ENCODE assay signal across 4 worm cellular contexts in the genomic region with DNA sequence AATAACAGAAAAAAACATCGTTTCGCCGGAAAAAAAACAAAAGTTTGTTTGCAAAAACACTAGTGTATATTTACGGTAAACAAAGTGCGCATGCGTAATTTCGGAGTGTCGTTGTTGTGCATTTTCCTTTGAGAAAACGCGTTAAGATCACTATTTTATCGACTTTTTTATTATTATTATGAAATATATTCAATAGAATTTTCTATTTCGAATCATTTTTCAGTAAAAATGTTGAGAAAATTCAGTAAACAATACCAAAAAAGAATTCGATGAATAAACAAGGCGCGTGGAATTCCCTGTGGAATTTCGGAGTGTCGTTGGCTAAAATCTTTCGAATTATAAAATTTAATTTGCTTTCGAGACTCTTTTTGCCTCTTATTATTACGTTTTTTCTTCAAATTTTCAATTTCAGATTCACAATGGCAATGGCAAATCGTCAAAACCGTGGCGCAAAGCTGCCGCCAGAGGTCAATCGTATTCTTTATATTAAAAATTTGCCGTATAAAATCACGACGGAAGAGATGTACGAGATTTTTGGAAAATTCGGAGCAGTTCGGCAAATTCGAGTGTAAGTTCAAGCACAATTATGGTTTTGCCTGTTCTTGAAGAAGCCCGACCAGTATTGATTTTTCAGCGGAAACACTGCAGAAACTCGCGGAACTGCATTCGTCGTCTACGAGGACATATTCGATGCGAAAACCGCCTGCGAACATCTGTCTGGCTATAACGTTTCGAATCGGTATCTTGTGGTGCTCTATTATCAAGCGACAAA.
TF ChIP-seq lines count a peak whose summit lies in the region.

A gene (minus strand): TSS at position 36 of the 772 bp plus-strand sequence.
A gene (plus strand): TSS at position 413 of the 772 bp plus-strand sequence.

TF ChIP-seq in whole organism, L2 larva, 48 proteins besides CTCF, POLR2A, EP300 and RAD21 (continues in another document):
- no peak for TF ChIP-seq ztf-11 (tag; optimal IDR thresholded peaks at IDR 0.05; lab: Kevin White, UChicago)
- no peak for TF ChIP-seq nhr-10 (tag; optimal IDR thresholded peaks at IDR 0.05; lab: Kevin White, UChicago)
- no peak for TF ChIP-seq ceh-16 (tag; optimal IDR thresholded peaks at IDR 0.05; lab: Kevin White, UChicago)
- TF ChIP-seq nhr-23 (tag; optimal IDR thresholded peaks at IDR 0.05; lab: Kevin White, UChicago), result no peak
- no peak for TF ChIP-seq fos-1 (tag; optimal IDR thresholded peaks at IDR 0.05; lab: Kevin White, UChicago)
- TF ChIP-seq mdl-1 (tag; optimal IDR thresholded peaks at IDR 0.05; lab: Kevin White, UChicago), result no peak
- no peak for TF ChIP-seq blmp-1 (tag; optimal IDR thresholded peaks at IDR 0.05; lab: Kevin White, UChicago; ENCODE audit: insufficient read depth)
- peak; percentile 74 for TF ChIP-seq unc-55 (GFP tag; optimal IDR thresholded peaks at IDR 0.05; lab: Kevin White, UChicago)
- peak; percentile 40 for TF ChIP-seq crh-2 (tag; optimal IDR thresholded peaks at IDR 0.05; lab: Kevin White, UChicago)
- TF ChIP-seq lin-13 (GFP tag; optimal IDR thresholded peaks at IDR 0.05; lab: Kevin White, UChicago), result peak; percentile 57
- no peak for TF ChIP-seq lin-11 (tag; optimal IDR thresholded peaks at IDR 0.05; lab: Kevin White, UChicago)
- no peak for TF ChIP-seq sma-9 (GFP tag; optimal IDR thresholded peaks at IDR 0.05; lab: Kevin White, UChicago)
- no peak for TF ChIP-seq sma-9 (tag; optimal IDR thresholded peaks at IDR 0.05; lab: Kevin White, UChicago)
- TF ChIP-seq nhr-129 (tag; optimal IDR thresholded peaks at IDR 0.05; lab: Kevin White, UChicago), result no peak
- peak; percentile 20 for TF ChIP-seq nhr-6 (tag; optimal IDR thresholded peaks at IDR 0.05; lab: Kevin White, UChicago)
- no peak for TF ChIP-seq aly-2 (tag; optimal IDR thresholded peaks at IDR 0.05; lab: Kevin White, UChicago)
- peak; percentile 43 for TF ChIP-seq nhr-25 (tag; optimal IDR thresholded peaks at IDR 0.05; lab: Kevin White, UChicago)
- TF ChIP-seq nhr-21 (tag; optimal IDR thresholded peaks at IDR 0.05; lab: Kevin White, UChicago), result peak; percentile 19
- TF ChIP-seq egl-27 (tag; optimal IDR thresholded peaks at IDR 0.05; lab: Kevin White, UChicago), result no peak
- TF ChIP-seq ceh-82 (tag; optimal IDR thresholded peaks at IDR 0.05; lab: Kevin White, UChicago), result no peak
- TF ChIP-seq sem-4 (tag; optimal IDR thresholded peaks at IDR 0.05; lab: Kevin White, UChicago), result no peak

TF ChIP-seq in whole organism, L4 larva, 104 proteins besides CTCF, POLR2A, EP300 and RAD21 (continues in another document):
- no peak for TF ChIP-seq zfp-2 (tag; optimal IDR thresholded peaks at IDR 0.05; lab: Kevin White, UChicago)
- TF ChIP-seq Y48G9A.11 (GFP tag; IDR thresholded peaks at IDR 0.05; lab: Robert Waterston, UW), result peak; percentile 97
- no peak for TF ChIP-seq saeg-2 (GFP tag; IDR thresholded peaks at IDR 0.05; lab: Robert Waterston, UW)
- no peak for TF ChIP-seq F10B5.3 (tag; optimal IDR thresholded peaks at IDR 0.05; lab: Kevin White, UChicago)
- TF ChIP-seq snpc-1.2 (GFP tag; IDR thresholded peaks at IDR 0.05; lab: Robert Waterston, UW), result no peak
- TF ChIP-seq nhr-48 (tag; optimal IDR thresholded peaks at IDR 0.05; lab: Kevin White, UChicago), result no peak
- TF ChIP-seq ceh-44 (GFP tag; IDR thresholded peaks at IDR 0.05; lab: Robert Waterston, UW), result no peak
- no peak for TF ChIP-seq mdt-29 (GFP tag; IDR thresholded peaks at IDR 0.05; lab: Robert Waterston, UW)
- no peak for TF ChIP-seq lim-7 (GFP tag; IDR thresholded peaks at IDR 0.05; lab: Robert Waterston, UW)
- no peak for TF ChIP-seq spr-1 (tag; optimal IDR thresholded peaks at IDR 0.05; lab: Kevin White, UChicago)
- TF ChIP-seq snpc-4 (tag; optimal IDR thresholded peaks at IDR 0.05; lab: Kevin White, UChicago), result no peak
- TF ChIP-seq dpl-1 (GFP tag; optimal IDR thresholded peaks at IDR 0.05; lab: Kevin White, UChicago), result peak; percentile 64
- no peak for TF ChIP-seq arid-1 (GFP tag; conservative IDR thresholded peaks at IDR 0.05; lab: Robert Waterston, UW)
- TF ChIP-seq nhr-111 (GFP tag; optimal IDR thresholded peaks at IDR 0.05; lab: Kevin White, UChicago), result no peak
- TF ChIP-seq ceh-20 (GFP tag; IDR thresholded peaks at IDR 0.05; lab: Robert Waterston, UW), result no peak
- TF ChIP-seq egl-27 (tag; optimal IDR thresholded peaks at IDR 0.05; lab: Kevin White, UChicago), result no peak
- TF ChIP-seq nhr-6 (tag; optimal IDR thresholded peaks at IDR 0.05; lab: Kevin White, UChicago), result no peak
- TF ChIP-seq fkh-10 (GFP tag; optimal IDR thresholded peaks at IDR 0.05; lab: Kevin White, UChicago), result peak; percentile 25
- no peak for TF ChIP-seq spr-3 (GFP tag; optimal IDR thresholded peaks at IDR 0.05; lab: Kevin White, UChicago)
- no peak for TF ChIP-seq nhr-76 (tag; optimal IDR thresholded peaks at IDR 0.05; lab: Kevin White, UChicago)
- TF ChIP-seq T20F7.1 (GFP tag; optimal IDR thresholded peaks at IDR 0.05; lab: Kevin White, UChicago), result peak; percentile 100
- TF ChIP-seq ces-1 (GFP tag; optimal IDR thresholded peaks at IDR 0.05; lab: Kevin White, UChicago), result no peak
- no peak for TF ChIP-seq daf-8 (GFP tag; IDR thresholded peaks at IDR 0.05; lab: Robert Waterston, UW)

TF ChIP-seq in whole organism, late embryonic, 69 proteins besides CTCF, POLR2A, EP300 and RAD21:
- peak; percentile 43 for TF ChIP-seq elt-2 (tag; optimal IDR thresholded peaks at IDR 0.05; lab: Kevin White, UChicago)
- TF ChIP-seq unc-55 (GFP tag; optimal IDR thresholded peaks at IDR 0.05; lab: Kevin White, UChicago), result peak; percentile 12
- peak; percentile 14 for TF ChIP-seq pax-1 (tag; optimal IDR thresholded peaks at IDR 0.05; lab: Kevin White, UChicago)
- TF ChIP-seq unc-3 (GFP tag; conservative IDR thresholded peaks at IDR 0.05; lab: Robert Waterston, UW), result no peak
- TF ChIP-seq unc-3 (tag; optimal IDR thresholded peaks at IDR 0.05; lab: Kevin White, UChicago), result peak; percentile 76
- peak; percentile 30 for TF ChIP-seq unc-42 (tag; optimal IDR thresholded peaks at IDR 0.05; lab: Kevin White, UChicago)
- no peak for TF ChIP-seq K02D7.2 (tag; optimal IDR thresholded peaks at IDR 0.05; lab: Kevin White, UChicago)
TF ChIP-seq in whole organism, late embryonic: peak in this region for 5.

TF ChIP-seq in whole organism, mixed stage, embryonic, 35 proteins besides CTCF, POLR2A, EP300 and RAD21:
- TF ChIP-seq ceh-83 (GFP tag; optimal IDR thresholded peaks at IDR 0.05; lab: Kevin White, UChicago), result peak; percentile 3
- peak; percentile 34 for TF ChIP-seq nhr-237 (tag; optimal IDR thresholded peaks at IDR 0.05; lab: Kevin White, UChicago)
- peak; percentile 16 for TF ChIP-seq mab-5 (tag; optimal IDR thresholded peaks at IDR 0.05; lab: Kevin White, UChicago)
- TF ChIP-seq ces-1 (GFP tag; optimal IDR thresholded peaks at IDR 0.05; lab: Kevin White, UChicago), result peak; percentile 74
- peak; percentile 48 for TF ChIP-seq lsy-2 (tag; optimal IDR thresholded peaks at IDR 0.05; lab: Kevin White, UChicago)
- TF ChIP-seq snpc-4 (tag; optimal IDR thresholded peaks at IDR 0.05; lab: Kevin White, UChicago), result no peak
- TF ChIP-seq lin-32 (GFP tag; optimal IDR thresholded peaks at IDR 0.05; lab: Kevin White, UChicago), result no peak
- TF ChIP-seq elt-3 (tag; optimal IDR thresholded peaks at IDR 0.05; lab: Kevin White, UChicago), result no peak
- TF ChIP-seq unc-62 (GFP tag; optimal IDR thresholded peaks at IDR 0.05; lab: Kevin White, UChicago), result no peak
- peak; percentile 28 for TF ChIP-seq nhr-2 (tag; optimal IDR thresholded peaks at IDR 0.05; lab: Kevin White, UChicago)
- TF ChIP-seq ceh-39 (tag; optimal IDR thresholded peaks at IDR 0.05; lab: Kevin White, UChicago), result peak; percentile 41
